Worm (Caenorhabditis elegans) whole organism, L1 larva: Measurements from ENCODE around the gene btb-14.
A peak's percentile ranks its signal among the peaks of the same experiment; 100 is the strongest.

ENCODE experiments used
- C04F5.9 ChIP-seq: sonication (generic microtip); optimal IDR thresholded peaks from 2 replicates; lab custom pipeline; 2016; ENCODE audit warnings: missing genetic modification characterization, missing compliant biosample characterization
- C16A3.4 ChIP-seq: fragments of 150-350 bp; optimal IDR thresholded peaks from 2 replicates; lab custom pipeline; 2014; ENCODE audit warnings: missing biosample characterization, missing genetic modification characterization
- C34B4.2 ChIP-seq: sonication (generic microtip); optimal IDR thresholded peaks from 2 replicates; lab custom pipeline; 2017; ENCODE audit warnings: mild to moderate bottlenecking, missing genetic modification characterization, missing compliant biosample characterization
- F16B12.6 ChIP-seq: fragments of 150-350 bp; optimal IDR thresholded peaks from 2 replicates; lab custom pipeline; 2014; ENCODE audit warnings: missing biosample characterization, missing genetic modification characterization
- Y116A8C.19 ChIP-seq: sonication (generic microtip); optimal IDR thresholded peaks from 2 replicates; lab custom pipeline; 2016; ENCODE audit warnings: missing compliant biosample characterization, missing genetic modification characterization, borderline replicate concordance
- aha-1 ChIP-seq: fragments of 150-350 bp; optimal IDR thresholded peaks from 2 replicates; lab custom pipeline; 2014; ENCODE audit warnings: missing biosample characterization, missing genetic modification characterization
- ceh-82 ChIP-seq, 3 experiments: fragments of 150-350 bp in 1 of 3; sonication (generic microtip) in 2 of 3; optimal IDR thresholded peaks; 2 replicates each; lab custom pipeline; 2014 to 2017; ENCODE audit warnings: missing biosample characterization in 3 of 3, missing genetic modification characterization in 3 of 3
- dpl-1 ChIP-seq, 3 experiments: fragments of 150-350 bp in 2 of 3; sonication (generic microtip) in 1 of 3; optimal IDR thresholded peaks; 2 replicates each; lab custom pipeline; 2014 to 2017; ENCODE audit warnings: missing biosample characterization in 3 of 3, missing genetic modification characterization in 3 of 3, missing genetic modification reagents in 3 of 3
- dsc-1 ChIP-seq: sonication (generic microtip); optimal IDR thresholded peaks from 2 replicates; lab custom pipeline; 2016; ENCODE audit warnings: mild to moderate bottlenecking, missing genetic modification characterization, missing compliant biosample characterization
- efl-3 ChIP-seq: fragments of 200-800 bp; sonication (Bioruptor generic); optimal IDR thresholded peaks from 2 replicates; lab custom pipeline; 2018; ENCODE audit warnings: mild to moderate bottlenecking, missing genetic modification characterization, missing compliant biosample characterization
- egl-27 ChIP-seq, 2 experiments: fragments of 150-350 bp in 1 of 2; sonication (generic microtip); optimal IDR thresholded peaks; 3 replicates each; lab custom pipeline; 2017 to 2018; ENCODE audit warnings: missing biosample characterization in 2 of 2, missing genetic modification characterization in 2 of 2, missing genetic modification reagents in 2 of 2
- elt-2 ChIP-seq: sonication (generic microtip); optimal IDR thresholded peaks from 2 replicates; lab custom pipeline; 2016; ENCODE audit warnings: missing genetic modification characterization, mild to moderate bottlenecking, inconsistent platforms, missing compliant biosample characterization, missing genetic modification reagents
- fkh-8 ChIP-seq: sonication (generic microtip); optimal IDR thresholded peaks from 2 replicates; lab custom pipeline; 2016; ENCODE audit warnings: mild to moderate bottlenecking, missing genetic modification characterization, missing compliant biosample characterization
- hlh-4 ChIP-seq: sonication (generic microtip); optimal IDR thresholded peaks from 2 replicates; lab custom pipeline; 2016; ENCODE audit warnings: mild to moderate bottlenecking, missing genetic modification characterization, missing compliant biosample characterization
- irx-1 ChIP-seq: sonication (generic microtip); optimal IDR thresholded peaks from 2 replicates; lab custom pipeline; 2016; ENCODE audit warnings: missing genetic modification characterization, missing compliant biosample characterization
- jun-1 ChIP-seq: fragments of 150-350 bp; optimal IDR thresholded peaks from 2 replicates; lab custom pipeline; 2014; ENCODE audit warnings: missing biosample characterization, missing genetic modification reagents, missing genetic modification characterization
- lin-15B ChIP-seq: fragments of 150-350 bp; sonication (generic microtip); optimal IDR thresholded peaks from 3 replicates; lab custom pipeline; 2014; ENCODE audit warnings: missing biosample characterization, missing genetic modification characterization
- lir-3 ChIP-seq: sonication (generic microtip); optimal IDR thresholded peaks from 2 replicates; lab custom pipeline; 2016; ENCODE audit warnings: mild to moderate bottlenecking, missing genetic modification characterization, moderate library complexity, missing compliant biosample characterization; ENCODE audit not compliant: poor library complexity
- lsy-2 ChIP-seq, 2 experiments: fragments of 150-350 bp; optimal IDR thresholded peaks; 2 replicates each; lab custom pipeline; 2014; ENCODE audit warnings: missing biosample characterization in 2 of 2, missing genetic modification characterization in 2 of 2
- mdl-1 ChIP-seq, 2 experiments: fragments of 150-350 bp; optimal IDR thresholded peaks; 2 replicates each; lab custom pipeline; 2014 to 2017; ENCODE audit warnings: missing biosample characterization in 2 of 2, missing genetic modification characterization in 2 of 2, inconsistent platforms in 1 of 2
- nhr-12 ChIP-seq: sonication (generic microtip); optimal IDR thresholded peaks from 2 replicates; lab custom pipeline; 2017; ENCODE audit warnings: missing biosample characterization, missing genetic modification characterization
- nhr-47 ChIP-seq: sonication (generic microtip); optimal IDR thresholded peaks from 2 replicates; lab custom pipeline; 2016; ENCODE audit warnings: mild to moderate bottlenecking, missing genetic modification characterization, moderate library complexity, missing compliant biosample characterization
- nhr-76 ChIP-seq: sonication (generic microtip); optimal IDR thresholded peaks from 2 replicates; lab custom pipeline; 2017; ENCODE audit warnings: missing biosample characterization, missing genetic modification characterization
- nhr-84 ChIP-seq: sonication (generic microtip); optimal IDR thresholded peaks from 2 replicates; lab custom pipeline; 2017; ENCODE audit warnings: missing biosample characterization, missing genetic modification characterization
- rnt-1 ChIP-seq: sonication (generic microtip); optimal IDR thresholded peaks from 2 replicates; lab custom pipeline; 2016; ENCODE audit warnings: mild to moderate bottlenecking, missing genetic modification characterization, moderate library complexity, missing compliant biosample characterization
- sox-4 ChIP-seq: sonication (generic microtip); optimal IDR thresholded peaks from 2 replicates; lab custom pipeline; 2016; ENCODE audit warnings: missing genetic modification characterization, missing compliant biosample characterization
- tbx-2 ChIP-seq: sonication (generic microtip); optimal IDR thresholded peaks from 2 replicates; lab custom pipeline; 2016; ENCODE audit warnings: missing genetic modification characterization, missing compliant biosample characterization
- tlp-1 ChIP-seq: fragments of 150-350 bp; optimal IDR thresholded peaks from 2 replicates; lab custom pipeline; 2014; ENCODE audit warnings: missing biosample characterization, missing genetic modification characterization
- unc-30 ChIP-seq: sonication (generic microtip); optimal IDR thresholded peaks from 2 replicates; lab custom pipeline; 2017; ENCODE audit warnings: missing biosample characterization, missing genetic modification characterization
- unc-98 ChIP-seq: fragments of 200-800 bp; sonication (Bioruptor generic); IDR thresholded peaks from 2 replicates; pipeline ENCODE4 v1.3.6; 2022; ENCODE audit warnings: missing genetic modification characterization, missing compliant biosample characterization
- xbp-1 ChIP-seq: sonication (generic microtip); optimal IDR thresholded peaks from 2 replicates; lab custom pipeline; 2016; ENCODE audit warnings: missing genetic modification characterization, missing compliant biosample characterization
- zag-1 ChIP-seq: fragments of 150-350 bp; optimal IDR thresholded peaks from 2 replicates; lab custom pipeline; 2014; ENCODE audit warnings: missing biosample characterization, missing genetic modification characterization

The btb-14 gene

ce11 chrII:12412417-12412816, 29.2 kb downstream of the btb-14 start, which contains the start of gene Y57A10C.1:
Gene Y57A10C.1 (minus strand): TSS chrII:12412517.
- TF ChIP-seq C34B4.2 (tag; lab: Kevin White, UChicago): no peak
- no peak for TF ChIP-seq ceh-82 (tag; optimal IDR thresholded peaks at IDR 0.05; lab: Kevin White, UChicago)
- no peak for TF ChIP-seq lir-3 (tag; lab: Kevin White, UChicago)
- TF ChIP-seq unc-98 (GFP tag; lab: Robert Waterston, UW): no peak
- no peak for TF ChIP-seq nhr-76 (tag; lab: Kevin White, UChicago)
- TF ChIP-seq sox-4 (tag; lab: Kevin White, UChicago): no peak
- TF ChIP-seq Y116A8C.19 (tag; lab: Kevin White, UChicago): no peak
- TF ChIP-seq unc-30 (tag; lab: Kevin White, UChicago): no peak
- TF ChIP-seq efl-3: no peak

- no peak for TF ChIP-seq lin-15B (tag; lab: Kevin White, UChicago)
- no peak for TF ChIP-seq dpl-1 (GFP tag; optimal IDR thresholded peaks at IDR 0.05; lab: Kevin White, UChicago)
- no peak for TF ChIP-seq unc-98 (GFP tag; lab: Robert Waterston, UW)
Measured at ce11 chrII:12414805-12415204, 31.5 kb downstream of the btb-14 start, which contains the start of gene Y57A10C.11. Gene Y57A10C.11 (minus strand): TSS chrII:12414905.

- TF ChIP-seq nhr-84 (no peak), jun-1 (tag; lab: Kevin White, UChicago) (no peak), unc-98 (GFP tag; lab: Robert Waterston, UW) (no peak), dsc-1 (tag; lab: Kevin White, UChicago) (no peak), tbx-2 (no peak), mdl-1 (tag; optimal IDR thresholded peaks at IDR 0.05; lab: Kevin White, UChicago) (no peak), hlh-4 (tag; lab: Kevin White, UChicago) (no peak), nhr-12 (tag; lab: Kevin White, UChicago) (no peak)
Measured at ce11 chrII:12417514-12417913, 34.3 kb downstream of the btb-14 start, which contains the start of gene sre-27. Gene sre-27 (minus strand): TSS chrII:12417614.

ce11 chrII:12417996-12418395, 34.7 kb downstream of the btb-14 start:
- TF ChIP-seq hlh-4 (tag; lab: Kevin White, UChicago) (peak; percentile 99), fkh-8 (tag; lab: Kevin White, UChicago) (peak; percentile 68), xbp-1 (tag; lab: Kevin White, UChicago) (no peak), unc-30 (tag; lab: Kevin White, UChicago) (no peak), nhr-47 (tag; lab: Kevin White, UChicago) (peak; percentile 46)

ce11 chrII:12420486-12420885, 37.2 kb downstream of the btb-14 start, which contains the start of gene sre-26:
Gene sre-26 (minus strand): TSS chrII:12420586.
- TF ChIP-seq rnt-1 (tag; lab: Kevin White, UChicago) (no peak), C34B4.2 (tag; lab: Kevin White, UChicago) (no peak), C04F5.9 (tag; lab: Kevin White, UChicago) (no peak), unc-30 (tag; lab: Kevin White, UChicago) (no peak), elt-2 (tag; lab: Kevin White, UChicago) (no peak), irx-1 (tag; lab: Kevin White, UChicago) (no peak), C16A3.4 (no peak), aha-1 (no peak), egl-27 (tag; optimal IDR thresholded peaks at IDR 0.05; lab: Kevin White, UChicago) (no peak), tlp-1 (tag; lab: Kevin White, UChicago) (no peak), nhr-12 (tag; lab: Kevin White, UChicago) (no peak), zag-1 (tag; lab: Kevin White, UChicago) (no peak), fkh-8 (tag; lab: Kevin White, UChicago) (no peak), lsy-2 (tag; optimal IDR thresholded peaks at IDR 0.05; lab: Kevin White, UChicago) (no peak), F16B12.6 (tag; lab: Kevin White, UChicago) (no peak)
